Fruit fly (Drosophila melanogaster) whole organism, embryonic: ENCODE results near the gene VhaM9.7-c.

Experiments
- ATbp ChIP-seq: fragments of 200-800 bp; sonication (Bioruptor generic); optimal IDR thresholded peaks from 2 replicates; lab custom pipeline; 2017; ENCODE audit warnings: missing biosample characterization, mild to moderate bottlenecking, missing genetic modification characterization, missing genetic modification reagents
- B-H2 ChIP-seq: fragments of 200-800 bp; sonication (Bioruptor generic); optimal IDR thresholded peaks from 2 replicates; lab custom pipeline; 2018; ENCODE audit warnings: missing biosample characterization, mild to moderate bottlenecking, missing genetic modification characterization
- BtbVII ChIP-seq: fragments of 200-800 bp; sonication (Bioruptor generic); optimal IDR thresholded peaks from 3 replicates; lab custom pipeline; 2017; ENCODE audit warnings: missing biosample characterization, mild to moderate bottlenecking, missing genetic modification characterization
- CG10274 ChIP-seq: fragments of 200-800 bp; sonication (Bioruptor generic); optimal IDR thresholded peaks from 3 replicates; lab custom pipeline; 2017; ENCODE audit warnings: missing biosample characterization, mild to moderate bottlenecking, missing genetic modification characterization
- CG10366 ChIP-seq: fragments of 200-800 bp; sonication (Bioruptor generic); IDR thresholded peaks from 2 replicates; pipeline ENCODE4 v1.3.6; 2022; ENCODE audit warnings: missing biosample characterization, missing genetic modification characterization
- CG11085 ChIP-seq: fragments of 200-800 bp; sonication (Bioruptor generic); IDR thresholded peaks from 2 replicates; pipeline ENCODE4 v1.3.6; 2022; ENCODE audit warnings: missing biosample characterization, missing genetic modification characterization
- CG11456 ChIP-seq: fragments of 200-800 bp; sonication (Bioruptor generic); IDR thresholded peaks from 3 replicates; pipeline ENCODE4 v1.3.6; 2022; ENCODE audit warnings: missing biosample characterization, missing genetic modification characterization
- CG11504 ChIP-seq: fragments of 200-800 bp; sonication (Bioruptor generic); optimal IDR thresholded peaks from 3 replicates; lab custom pipeline; 2019; ENCODE audit warnings: missing biosample characterization, mild to moderate bottlenecking, missing genetic modification characterization, moderate library complexity
- CG11696 ChIP-seq: fragments of 200-800 bp; sonication (Bioruptor generic); IDR thresholded peaks from 2 replicates; pipeline ENCODE4 v1.3.6; 2022; ENCODE audit warnings: missing biosample characterization, missing genetic modification characterization
- CG12155 ChIP-seq: fragments of 200-800 bp; sonication (Bioruptor generic); optimal IDR thresholded peaks from 3 replicates; lab custom pipeline; 2016; ENCODE audit warnings: missing biosample characterization, missing genetic modification characterization
- CG15011 ChIP-seq: fragments of 200-800 bp; sonication (Bioruptor generic); optimal IDR thresholded peaks from 3 replicates; lab custom pipeline; 2018; ENCODE audit warnings: missing biosample characterization, mild to moderate bottlenecking, missing genetic modification characterization
- CG17912 ChIP-seq: fragments of 200-800 bp; sonication (Bioruptor generic); optimal IDR thresholded peaks from 2 replicates; lab custom pipeline; 2018; ENCODE audit warnings: missing biosample characterization, mild to moderate bottlenecking, missing genetic modification characterization
- CG2199 ChIP-seq: fragments of 200-800 bp; sonication (Bioruptor generic); IDR thresholded peaks from 3 replicates; pipeline ENCODE4 v1.3.6; 2022; ENCODE audit warnings: missing biosample characterization, missing genetic modification characterization
- CG3065 ChIP-seq: fragments of 200-800 bp; sonication (Bioruptor generic); optimal IDR thresholded peaks from 2 replicates; lab custom pipeline; 2016; ENCODE audit warnings: missing biosample characterization, missing genetic modification characterization
- CG32532 ChIP-seq: fragments of 200-800 bp; sonication (Bioruptor generic); IDR thresholded peaks from 2 replicates; pipeline ENCODE4 v1.3.6; 2022; ENCODE audit warnings: missing biosample characterization, missing genetic modification characterization
- CG34224 ChIP-seq: fragments of 200-800 bp; sonication (Bioruptor generic); IDR thresholded peaks from 3 replicates; pipeline ENCODE4 v1.3.6; 2022; ENCODE audit warnings: missing biosample characterization, missing genetic modification characterization; ENCODE audit not compliant: partially characterized antibody
- CG6791 ChIP-seq: fragments of 200-800 bp; sonication (Bioruptor generic); IDR thresholded peaks from 3 replicates; pipeline ENCODE4 v1.3.6; 2022; ENCODE audit warnings: missing biosample characterization, missing genetic modification characterization; ENCODE audit not compliant: partially characterized antibody
- CG7556 ChIP-seq: fragments of 200-800 bp; sonication (Bioruptor generic); optimal IDR thresholded peaks from 2 replicates; lab custom pipeline; 2017; ENCODE audit warnings: missing biosample characterization, mild to moderate bottlenecking, missing genetic modification characterization
- CG7839 ChIP-seq: fragments of 200-800 bp; sonication (Bioruptor generic); optimal IDR thresholded peaks from 3 replicates; lab custom pipeline; 2018; ENCODE audit warnings: missing biosample characterization, mild to moderate bottlenecking, missing genetic modification characterization, moderate library complexity
- CG7928 ChIP-seq: fragments of 200-800 bp; sonication (Bioruptor generic); optimal IDR thresholded peaks from 2 replicates; lab custom pipeline; 2017; ENCODE audit warnings: missing biosample characterization, mild to moderate bottlenecking, missing genetic modification characterization
- CG9215 ChIP-seq: fragments of 200-800 bp; sonication (Bioruptor generic); IDR thresholded peaks from 2 replicates; pipeline ENCODE4 v1.3.6; 2022; ENCODE audit warnings: missing biosample characterization, missing genetic modification characterization
- CG9932 ChIP-seq: fragments of 200-800 bp; sonication (Bioruptor generic); IDR thresholded peaks from 2 replicates; pipeline ENCODE4 v1.3.6; 2022; ENCODE audit warnings: missing biosample characterization, missing genetic modification characterization
- CHES-1-like ChIP-seq: fragments of 200-800 bp; sonication (Bioruptor generic); optimal IDR thresholded peaks from 2 replicates; lab custom pipeline; 2016; ENCODE audit warnings: missing biosample characterization, missing genetic modification characterization
- CkIIα-i1 ChIP-seq: fragments of 200-800 bp; sonication (Bioruptor generic); IDR thresholded peaks from 2 replicates; pipeline ENCODE4 v1.3.6; 2022; ENCODE audit warnings: missing biosample characterization, missing genetic modification characterization
- Deaf1 ChIP-seq: fragments of 200-800 bp; optimal IDR thresholded peaks from 3 replicates; lab custom pipeline; 2019; ENCODE audit warnings: missing biosample characterization, mild to moderate bottlenecking, missing genetic modification characterization, moderate library complexity
- Hmx ChIP-seq: fragments of 200-800 bp; sonication (Bioruptor generic); optimal IDR thresholded peaks from 2 replicates; lab custom pipeline; 2016; ENCODE audit warnings: missing biosample characterization, missing genetic modification characterization
- NC2α ChIP-seq: fragments of 200-800 bp; sonication (Bioruptor generic); optimal IDR thresholded peaks from 2 replicates; lab custom pipeline; 2016; ENCODE audit warnings: missing biosample characterization, missing genetic modification characterization
- Nf-YC ChIP-seq: fragments of 200-800 bp; optimal IDR thresholded peaks from 3 replicates; lab custom pipeline; 2019; ENCODE audit warnings: missing biosample characterization, mild to moderate bottlenecking, missing genetic modification characterization, moderate library complexity
- Ptx1 ChIP-seq: fragments of 200-800 bp; sonication (Bioruptor generic); IDR thresholded peaks from 2 replicates; pipeline ENCODE4 v1.3.6; 2022; ENCODE audit warnings: missing biosample characterization, missing genetic modification characterization
- Scr ChIP-seq: fragments of 200-800 bp; sonication (Bioruptor generic); IDR thresholded peaks from 2 replicates; pipeline ENCODE4 v1.3.6; 2022; ENCODE audit warnings: missing biosample characterization, missing genetic modification characterization; ENCODE audit not compliant: partially characterized antibody
- Ssrp ChIP-seq: fragments of 200-800 bp; sonication (Bioruptor generic); optimal IDR thresholded peaks from 2 replicates; lab custom pipeline; 2018; ENCODE audit warnings: missing biosample characterization, mild to moderate bottlenecking, missing genetic modification characterization, moderate library complexity
- Taf1 ChIP-seq: fragments of 200-800 bp; sonication (Bioruptor generic); IDR thresholded peaks from 2 replicates; pipeline ENCODE4 v1.3.6; 2022; ENCODE audit warnings: missing biosample characterization, missing genetic modification characterization
- Tbp ChIP-seq: fragments of >200 bp; optimal IDR thresholded peaks from 2 replicates; lab custom pipeline; 2018; ENCODE audit warnings: missing biosample characterization, missing genetic modification characterization
- ase ChIP-seq: fragments of 200-800 bp; sonication (Bioruptor generic); IDR thresholded peaks from 3 replicates; pipeline ENCODE4 v1.3.6; 2022; ENCODE audit warnings: missing biosample characterization, missing genetic modification characterization
- bowl ChIP-seq: fragments of 200-800 bp; sonication (Bioruptor generic); IDR thresholded peaks from 2 replicates; pipeline ENCODE4 v1.3.6; 2022; ENCODE audit warnings: missing biosample characterization, missing genetic modification characterization
- cwo ChIP-seq: fragments of 200-800 bp; sonication (Bioruptor generic); optimal IDR thresholded peaks from 3 replicates; lab custom pipeline; 2017; ENCODE audit warnings: missing biosample characterization, missing genetic modification characterization, mild to moderate bottlenecking, moderate library complexity, missing genetic modification reagents
- da ChIP-seq: fragments of 200-800 bp; sonication (Bioruptor generic); optimal IDR thresholded peaks from 2 replicates; lab custom pipeline; 2016; ENCODE audit warnings: missing biosample characterization, missing genetic modification characterization
- fd102C ChIP-seq: fragments of 200-800 bp; sonication (Bioruptor generic); optimal IDR thresholded peaks from 2 replicates; lab custom pipeline; 2018; ENCODE audit warnings: missing biosample characterization, mild to moderate bottlenecking, missing genetic modification characterization, moderate library complexity
- gfzf ChIP-seq: fragments of 200-800 bp; sonication (Bioruptor generic); optimal IDR thresholded peaks from 2 replicates; lab custom pipeline; 2016; ENCODE audit warnings: missing biosample characterization, mild to moderate bottlenecking, missing genetic modification characterization, moderate library complexity
- grau ChIP-seq: fragments of 200-800 bp; optimal IDR thresholded peaks from 3 replicates; lab custom pipeline; 2019; ENCODE audit warnings: missing biosample characterization, mild to moderate bottlenecking, missing genetic modification characterization, moderate library complexity
- jumu ChIP-seq: fragments of 200-800 bp; sonication (Bioruptor generic); optimal IDR thresholded peaks from 3 replicates; lab custom pipeline; 2016; ENCODE audit warnings: missing biosample characterization, missing genetic modification characterization
- kay ChIP-seq: fragments of 200-800 bp; sonication (Bioruptor generic); optimal IDR thresholded peaks from 2 replicates; lab custom pipeline; 2016; ENCODE audit warnings: missing biosample characterization, missing genetic modification characterization
- ken ChIP-seq: fragments of 200-800 bp; sonication (Bioruptor generic); IDR thresholded peaks from 3 replicates; pipeline ENCODE4 v1.3.6; 2022; ENCODE audit warnings: missing biosample characterization, missing genetic modification characterization
- peb ChIP-seq: fragments of 200-800 bp; sonication (Bioruptor generic); IDR thresholded peaks from 2 replicates; pipeline ENCODE4 v1.3.6; 2022; ENCODE audit warnings: missing biosample characterization, missing genetic modification characterization
- pho ChIP-seq: fragments of 200-800 bp; sonication (Bioruptor generic); optimal IDR thresholded peaks from 2 replicates; lab custom pipeline; 2016; ENCODE audit warnings: missing biosample characterization, missing genetic modification characterization
- pros ChIP-seq: fragments of 200-800 bp; sonication (Bioruptor generic); optimal IDR thresholded peaks from 3 replicates; lab custom pipeline; 2019; ENCODE audit warnings: missing biosample characterization, mild to moderate bottlenecking, missing genetic modification characterization, moderate library complexity
- salm ChIP-seq: fragments of 200-800 bp; sonication (Bioruptor generic); optimal IDR thresholded peaks from 2 replicates; lab custom pipeline; 2018; ENCODE audit warnings: missing biosample characterization, mild to moderate bottlenecking, missing genetic modification characterization
- sens ChIP-seq: fragments of 200-800 bp; sonication (Bioruptor generic); peaks from one replicate; lab custom pipeline; 2016; ENCODE audit warnings: missing biosample characterization, missing genetic modification characterization
- sim ChIP-seq: fragments of 200-800 bp; sonication (Bioruptor generic); IDR thresholded peaks from 2 replicates; pipeline ENCODE4 v1.3.6; 2022; ENCODE audit warnings: missing biosample characterization, missing genetic modification characterization
- slou ChIP-seq: fragments of 200-800 bp; sonication (Bioruptor generic); optimal IDR thresholded peaks from 3 replicates; lab custom pipeline; 2016; ENCODE audit warnings: missing biosample characterization, missing genetic modification characterization
- zfh2 ChIP-seq: fragments of 200-800 bp; sonication (Bioruptor generic); optimal IDR thresholded peaks from 2 replicates; lab custom pipeline; 2016; ENCODE audit warnings: missing biosample characterization, missing genetic modification characterization

Gene VhaM9.7-c

dm6 chr3L:4138804-4139521, 47.7 kb downstream of the VhaM9.7-c start, which contains the start of the genes Rop and Ras64B (continued):
- peak; percentile 52 for TF ChIP-seq CG9932 (GFP tag; lab: Robert Waterston, UW)
- peak; percentile 32 for TF ChIP-seq Deaf1 (tag; lab: Kevin White, UChicago)
- TF ChIP-seq ken (GFP tag; lab: Robert Waterston, UW), result no peak
- TF ChIP-seq Ptx1, result no peak
- no peak for TF ChIP-seq CG3065 (GFP tag; lab: Kevin White, UChicago)
- TF ChIP-seq CG15011, result no peak
- TF ChIP-seq CG7839 (tag; lab: Kevin White, UChicago), result no peak
- peak; percentile 1 for TF ChIP-seq zfh2
- peak; percentile 21 for TF ChIP-seq NC2α
- no peak for TF ChIP-seq sim (GFP tag; lab: Robert Waterston, UW)
- peak; percentile 85 for TF ChIP-seq Scr (GFP tag; lab: Robert Waterston, UW)
- no peak for TF ChIP-seq fd102C (GFP tag; lab: Kevin White, UChicago)
- no peak for TF ChIP-seq cwo (GFP tag; lab: Kevin White, UChicago)
- TF ChIP-seq peb, result no peak
- TF ChIP-seq Nf-YC, result peak; percentile 75
- no peak for TF ChIP-seq CG11456 (GFP tag; lab: Robert Waterston, UW)
- TF ChIP-seq Ssrp (tag; lab: Kevin White, UChicago), result no peak
- TF ChIP-seq CkIIα-i1 (GFP tag; lab: Robert Waterston, UW), result 0 out of 2 replicates have a peak, but pooled peaks have one; percentile 12
- no peak for TF ChIP-seq CG17912 (GFP tag; lab: Kevin White, UChicago)
- TF ChIP-seq CG7556 (GFP tag; lab: Kevin White, UChicago), result no peak
- TF ChIP-seq ase (GFP tag; lab: Robert Waterston, UW), result no peak
- no peak for TF ChIP-seq slou (GFP tag; lab: Kevin White, UChicago)
- TF ChIP-seq jumu (GFP tag; lab: Kevin White, UChicago), result peak; percentile 26
- TF ChIP-seq Hmx, result no peak
- peak; percentile 41; the same call in 1 of the 2 replicates for TF ChIP-seq CG32532 (GFP tag; lab: Robert Waterston, UW)
- TF ChIP-seq kay (GFP tag; lab: Kevin White, UChicago), result peak; percentile 86
- peak; percentile 75 for TF ChIP-seq CHES-1-like (GFP tag; lab: Kevin White, UChicago)
- no peak for TF ChIP-seq BtbVII (GFP tag; lab: Kevin White, UChicago)
- no peak for TF ChIP-seq Taf1
- peak; percentile 6 for TF ChIP-seq pho (GFP tag; lab: Kevin White, UChicago)
- no peak for TF ChIP-seq bowl (GFP tag; lab: Robert Waterston, UW)
- peak; percentile 14 for TF ChIP-seq da
- no peak for TF ChIP-seq ATbp
- no peak for TF ChIP-seq CG9215
- TF ChIP-seq CG10274 (GFP tag; lab: Kevin White, UChicago), result no peak
- TF ChIP-seq CG11504 (tag; lab: Kevin White, UChicago), result no peak
- TF ChIP-seq CG6791 (GFP tag; lab: Robert Waterston, UW), result peak; percentile 85
- peak; percentile 12 for TF ChIP-seq CG12155 (GFP tag; lab: Kevin White, UChicago)
- TF ChIP-seq gfzf (GFP tag; lab: Kevin White, UChicago), result peak; percentile 97
- no peak for TF ChIP-seq CG2199 (GFP tag; lab: Robert Waterston, UW)
- TF ChIP-seq CG7928, result peak; percentile 50
- TF ChIP-seq CG11696 (GFP tag; lab: Robert Waterston, UW), result no peak
- TF ChIP-seq Tbp (GFP tag; lab: Kevin White, UChicago), result no peak
- no peak for TF ChIP-seq CG10366 (GFP tag; lab: Robert Waterston, UW)
- TF ChIP-seq pros (GFP tag; lab: Kevin White, UChicago), result no peak
- peak; percentile 38 for TF ChIP-seq grau (tag; lab: Kevin White, UChicago)
- TF ChIP-seq CG34224, result peak; percentile 86
- no peak for TF ChIP-seq B-H2
- no peak for TF ChIP-seq salm (tag; lab: Kevin White, UChicago)
- peak; percentile 90 for TF ChIP-seq sens (GFP tag; lab: Kevin White, UChicago)
- no peak for TF ChIP-seq CG11085 (GFP tag; lab: Robert Waterston, UW)
